Worm (Caenorhabditis elegans): ENCODE data around the gene polq-1.

The polq-1 gene

ce11 chrIII:5798747-5799146 is 4.2 kb downstream of the polq-1 start, which contains the start of gene ceh-10:
Gene ceh-10, plus strand, starts transcription at chrIII:5799047.
- TF ChIP-seq unc-3 (GFP tag; conservative IDR thresholded peaks at IDR 0.05), result no peak
- no peak for TF ChIP-seq unc-3 (tag; optimal IDR thresholded peaks at IDR 0.05)
- no peak for TF ChIP-seq pag-3 (tag; optimal IDR thresholded peaks at IDR 0.05; ENCODE audit: borderline replicate concordance)

DNA sequence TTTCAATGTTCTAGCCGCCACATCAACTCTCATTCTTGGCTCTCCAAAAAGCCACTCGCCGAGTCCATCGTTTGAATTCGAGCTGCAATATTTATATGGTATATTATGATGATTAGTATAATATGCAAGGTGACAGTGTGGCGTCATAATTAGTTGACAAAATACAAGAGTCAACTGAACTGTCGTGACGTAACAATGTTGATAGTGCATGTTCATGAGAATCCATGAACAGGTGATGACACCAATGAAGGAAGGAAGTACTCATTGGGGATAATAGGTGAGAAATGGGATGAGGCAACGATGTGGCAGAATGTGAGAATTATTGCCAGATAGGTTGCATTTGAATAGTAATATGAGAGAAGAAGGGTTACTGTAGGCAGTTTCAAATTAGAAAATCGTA is 8.0 kb downstream of the polq-1 start:
- TF ChIP-seq fkh-6 (tag; optimal IDR thresholded peaks at IDR 0.05) (no peak), ahr-1 (tag; optimal IDR thresholded peaks at IDR 0.05) (no peak), pros-1 (tag; optimal IDR thresholded peaks at IDR 0.05) (no peak), F13H6.1 (tag; optimal IDR thresholded peaks at IDR 0.05) (no peak), hlh-30 (tag; optimal IDR thresholded peaks at IDR 0.05; ENCODE audit: insufficient read depth) (no peak), odd-2 (tag; optimal IDR thresholded peaks at IDR 0.05) (no peak), T23F11.4 (GFP tag; optimal IDR thresholded peaks at IDR 0.05) (no peak), ceh-18 (tag; optimal IDR thresholded peaks at IDR 0.05) (no peak), sdc-2 (tag; optimal IDR thresholded peaks at IDR 0.05) (no peak)

DNA sequence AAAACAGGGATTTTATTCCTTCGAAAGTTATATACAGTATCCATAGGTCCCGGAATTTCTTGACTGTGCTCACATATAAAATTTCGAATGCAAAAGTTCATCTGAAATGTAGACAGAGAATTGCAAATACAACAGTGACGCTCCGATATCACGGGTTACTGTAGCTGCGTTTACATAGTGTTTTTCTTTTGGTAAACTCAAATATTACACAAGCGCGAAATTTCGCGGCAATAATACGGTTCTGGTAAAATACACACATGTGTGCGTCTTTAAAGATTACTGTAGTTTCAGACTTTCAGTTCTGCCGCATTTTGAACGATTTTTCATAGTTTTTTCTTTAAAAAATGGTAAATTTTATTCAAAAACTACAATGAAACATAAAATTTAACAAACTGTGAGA is 12.4 kb downstream of the polq-1 start, which contains the start of gene rev-3:
TSS of gene rev-3 (minus strand) at position 101 of the 400 bp plus-strand sequence.
- TF ChIP-seq gmeb-2 (tag; optimal IDR thresholded peaks at IDR 0.05) (no peak), fax-1 (tag; optimal IDR thresholded peaks at IDR 0.05) (no peak), sdc-2 (tag; optimal IDR thresholded peaks at IDR 0.05) (no peak), ceh-2 (tag; optimal IDR thresholded peaks at IDR 0.05) (no peak), zip-5 (tag; optimal IDR thresholded peaks at IDR 0.05) (no peak), K02D7.2 (tag; optimal IDR thresholded peaks at IDR 0.05) (no peak)

ce11 chrIII:5785273-5785929 is 17.6 kb downstream of the polq-1 start, which contains the start of gene Y37B11A.3:
Gene Y37B11A.3, minus strand, starts transcription at chrIII:5785323.
- TF ChIP-seq nfya-1 (tag; optimal IDR thresholded peaks at IDR 0.05), result peak; percentile 37
- TF ChIP-seq K09A11.1 (tag; optimal IDR thresholded peaks at IDR 0.05; ENCODE audit: insufficient read depth), result no peak
- TF ChIP-seq fkh-6 (tag; optimal IDR thresholded peaks at IDR 0.05), result peak; percentile 23
- peak; percentile 69 for TF ChIP-seq ref-2 (tag; optimal IDR thresholded peaks at IDR 0.05)
- TF ChIP-seq unc-55 (GFP tag; optimal IDR thresholded peaks at IDR 0.05), result peak; percentile 43
- peak; percentile 30 for TF ChIP-seq ceh-31 (tag; optimal IDR thresholded peaks at IDR 0.05)
- no peak for TF ChIP-seq Y22D7AL.16 (tag; optimal IDR thresholded peaks at IDR 0.05)

- TF ChIP-seq hlh-13 (GFP tag; optimal IDR thresholded peaks at IDR 0.05) (no peak), unc-3 (GFP tag; conservative IDR thresholded peaks at IDR 0.05) (no peak), unc-3 (tag; optimal IDR thresholded peaks at IDR 0.05) (no peak), sox-2 (GFP tag; IDR thresholded peaks at IDR 0.05) (no peak), Y22D7AL.16 (tag; optimal IDR thresholded peaks at IDR 0.05) (no peak), nfya-1 (tag; optimal IDR thresholded peaks at IDR 0.05) (no peak), ceh-2 (tag; optimal IDR thresholded peaks at IDR 0.05) (no peak)
Observed at ce11 chrIII:5782080-5782479, 20.9 kb downstream of the polq-1 start.

- peak; percentile 42 for TF ChIP-seq ceh-48 (tag; optimal IDR thresholded peaks at IDR 0.05)
- TF ChIP-seq ceh-34 (tag; optimal IDR thresholded peaks at IDR 0.05), result peak; percentile 11
- TF ChIP-seq pros-1 (tag; optimal IDR thresholded peaks at IDR 0.05), result no peak
- no peak for TF ChIP-seq unc-86 (tag; optimal IDR thresholded peaks at IDR 0.05)
- TF ChIP-seq ets-4 (tag; optimal IDR thresholded peaks at IDR 0.05), result peak; percentile 50
- no peak for TF ChIP-seq ttx-3 (tag; optimal IDR thresholded peaks at IDR 0.05)
- TF ChIP-seq ceh-24 (tag; optimal IDR thresholded peaks at IDR 0.05), result no peak
- no peak for TF ChIP-seq mec-3 (tag; optimal IDR thresholded peaks at IDR 0.05; ENCODE audit: borderline replicate concordance)
- peak; percentile 58 for TF ChIP-seq gmeb-2 (tag; optimal IDR thresholded peaks at IDR 0.05)
- no peak for TF ChIP-seq pqm-1 (tag; optimal IDR thresholded peaks at IDR 0.05)
- TF ChIP-seq zip-5 (tag; optimal IDR thresholded peaks at IDR 0.05), result no peak
- TF ChIP-seq fkh-6 (tag; optimal IDR thresholded peaks at IDR 0.05), result peak; percentile 33
- no peak for TF ChIP-seq hlh-15 (tag; optimal IDR thresholded peaks at IDR 0.05)
- peak; percentile 19 for TF ChIP-seq C08G9.2 (tag; optimal IDR thresholded peaks at IDR 0.05)
- TF ChIP-seq Y22D7AL.16 (tag; optimal IDR thresholded peaks at IDR 0.05), result peak; percentile 38
- peak; percentile 34 for TF ChIP-seq ceh-9 (tag; optimal IDR thresholded peaks at IDR 0.05)
- peak; percentile 27 for TF ChIP-seq lin-11 (tag; optimal IDR thresholded peaks at IDR 0.05)
- TF ChIP-seq rnt-1 (tag; optimal IDR thresholded peaks at IDR 0.05), result no peak
- TF ChIP-seq K09A11.1 (tag; optimal IDR thresholded peaks at IDR 0.05; ENCODE audit: insufficient read depth), result no peak
- no peak for TF ChIP-seq ceh-2 (tag; optimal IDR thresholded peaks at IDR 0.05)
- peak; percentile 50 for TF ChIP-seq ceh-31 (tag; optimal IDR thresholded peaks at IDR 0.05)
- peak; percentile 23 for TF ChIP-seq nfya-1 (tag; optimal IDR thresholded peaks at IDR 0.05)
- peak; percentile 41 for TF ChIP-seq tbx-2 (tag; optimal IDR thresholded peaks at IDR 0.05)
- no peak for TF ChIP-seq ceh-19 (GFP tag; optimal IDR thresholded peaks at IDR 0.05)
Observed at ce11 chrIII:5769726-5770235, 33.2 kb downstream of the polq-1 start, which contains the start of gene cutl-23. Gene cutl-23, plus strand, starts transcription at chrIII:5770185.

Measured in whole organism, late embryonic.